Worm (Caenorhabditis elegans) whole organism, L2 larva: ENCODE data around the gene R12B2.13.

Source experiments
- C34F6.9 ChIP-seq: fragments of 150-350 bp; optimal IDR thresholded peaks from 2 replicates; lab custom pipeline; 2014; ENCODE audit warnings: missing biosample characterization, missing genetic modification characterization
- F13H6.1 ChIP-seq: sonication (generic microtip); optimal IDR thresholded peaks from 2 replicates; lab custom pipeline; 2016; ENCODE audit warnings: missing genetic modification characterization, missing compliant biosample characterization
- Y55F3AM.14 ChIP-seq: fragments of 200-800 bp; sonication (Bioruptor generic); optimal IDR thresholded peaks from 2 replicates; lab custom pipeline; 2018; ENCODE audit warnings: mild to moderate bottlenecking, missing genetic modification characterization, missing compliant biosample characterization
- ZK546.5 ChIP-seq: sonication (generic microtip); optimal IDR thresholded peaks from 2 replicates; lab custom pipeline; 2017; ENCODE audit warnings: missing biosample characterization, missing genetic modification characterization
- alr-1 ChIP-seq: fragments of 150-350 bp; optimal IDR thresholded peaks from 2 replicates; lab custom pipeline; 2014; ENCODE audit warnings: missing biosample characterization, missing genetic modification characterization
- blmp-1 ChIP-seq: sonication (generic microtip); optimal IDR thresholded peaks from 2 replicates; lab custom pipeline; 2017; ENCODE audit warnings: missing genetic modification characterization, mild to moderate bottlenecking, missing compliant biosample characterization, antibody characterized with exemption, moderate library complexity; ENCODE audit not compliant: insufficient read depth
- ceh-16 ChIP-seq: fragments of 150-350 bp; optimal IDR thresholded peaks from 2 replicates; lab custom pipeline; 2014; ENCODE audit warnings: missing biosample characterization, missing genetic modification characterization
- ceh-82 ChIP-seq: fragments of 150-350 bp; optimal IDR thresholded peaks from 2 replicates; lab custom pipeline; 2014; ENCODE audit warnings: missing biosample characterization, missing genetic modification characterization
- crh-2 ChIP-seq: sonication (generic microtip); optimal IDR thresholded peaks from 2 replicates; lab custom pipeline; 2017; ENCODE audit warnings: missing biosample characterization, missing genetic modification characterization
- egl-27 ChIP-seq: sonication (generic microtip); optimal IDR thresholded peaks from 3 replicates; lab custom pipeline; 2017; ENCODE audit warnings: missing biosample characterization, missing genetic modification reagents, missing genetic modification characterization
- elt-1 ChIP-seq: fragments of 150-350 bp; optimal IDR thresholded peaks from 2 replicates; lab custom pipeline; 2014; ENCODE audit warnings: missing biosample characterization, missing genetic modification characterization
- gmeb-1 ChIP-seq: fragments of 150-350 bp; optimal IDR thresholded peaks from 2 replicates; lab custom pipeline; 2014; ENCODE audit warnings: missing biosample characterization, missing genetic modification characterization
- mdl-1 ChIP-seq, 2 experiments: fragments of 150-350 bp in 1 of 2; sonication (generic microtip) in 1 of 2; optimal IDR thresholded peaks; 2 replicates each; lab custom pipeline; 2017; ENCODE audit warnings: missing biosample characterization in 2 of 2, missing genetic modification characterization in 2 of 2
- nhr-10 ChIP-seq: sonication (generic microtip); optimal IDR thresholded peaks from 2 replicates; lab custom pipeline; 2017; ENCODE audit warnings: missing biosample characterization, missing genetic modification characterization
- nhr-129 ChIP-seq: fragments of 150-350 bp; optimal IDR thresholded peaks from 2 replicates; lab custom pipeline; 2014; ENCODE audit warnings: missing biosample characterization, missing genetic modification characterization
- nhr-25 ChIP-seq: fragments of 150-350 bp; sonication (generic microtip); optimal IDR thresholded peaks from 3 replicates; lab custom pipeline; 2014; ENCODE audit warnings: missing biosample characterization, missing genetic modification characterization
- nhr-6 ChIP-seq: fragments of 150-350 bp; optimal IDR thresholded peaks from 2 replicates; lab custom pipeline; 2014; ENCODE audit warnings: missing biosample characterization, missing genetic modification characterization
- nhr-77 ChIP-seq: fragments of 150-350 bp; optimal IDR thresholded peaks from 2 replicates; lab custom pipeline; 2014; ENCODE audit warnings: missing biosample characterization, missing genetic modification characterization
- skn-1 ChIP-seq: sonication (generic microtip); optimal IDR thresholded peaks from 2 replicates; lab custom pipeline; 2017; ENCODE audit warnings: missing biosample characterization, missing genetic modification characterization
- sma-3 ChIP-seq: sonication (generic microtip); optimal IDR thresholded peaks from 2 replicates; lab custom pipeline; 2016; ENCODE audit warnings: missing genetic modification reagents, missing genetic modification characterization, missing compliant biosample characterization
- snpc-4 ChIP-seq: fragments of 150-350 bp; optimal IDR thresholded peaks from 2 replicates; lab custom pipeline; 2014; ENCODE audit warnings: missing biosample characterization, missing genetic modification characterization
- unc-62 ChIP-seq: fragments of 150-350 bp; optimal IDR thresholded peaks from 2 replicates; lab custom pipeline; 2014; ENCODE audit warnings: missing biosample characterization, missing genetic modification reagents, missing genetic modification characterization

R12B2.13 gene

ce11 chrIII:5785273-5785929 is 47.9 kb downstream of the R12B2.13 start, which contains the start of gene Y37B11A.3 (continued):
- TF ChIP-seq skn-1 (tag; lab: Kevin White, UChicago), result no peak
- TF ChIP-seq egl-27 (tag; lab: Kevin White, UChicago), result peak; percentile 27
- peak; percentile 84 for TF ChIP-seq gmeb-1 (tag; lab: Kevin White, UChicago)
- no peak for TF ChIP-seq elt-1 (tag; lab: Kevin White, UChicago)
- peak; percentile 19 for TF ChIP-seq blmp-1 (tag; lab: Kevin White, UChicago)
- TF ChIP-seq Y55F3AM.14 (GFP tag; lab: Kevin White, UChicago), result no peak
- TF ChIP-seq unc-62, result no peak
- peak; percentile 84 for TF ChIP-seq C34F6.9
- TF ChIP-seq ceh-16 (tag; lab: Kevin White, UChicago), result no peak
- TF ChIP-seq snpc-4 (tag; lab: Kevin White, UChicago), result peak; percentile 15
- TF ChIP-seq ceh-82 (tag; lab: Kevin White, UChicago), result peak; percentile 7
- no peak for TF ChIP-seq alr-1 (tag; lab: Kevin White, UChicago)
- TF ChIP-seq F13H6.1 (tag; lab: Kevin White, UChicago), result peak; percentile 61
- no peak for TF ChIP-seq ZK546.5
- TF ChIP-seq nhr-6 (tag; lab: Kevin White, UChicago), result no peak
- TF ChIP-seq crh-2 (tag; lab: Kevin White, UChicago), result peak; percentile 63
- no peak for TF ChIP-seq nhr-77 (tag; lab: Kevin White, UChicago)
- no peak for TF ChIP-seq nhr-10 (tag; lab: Kevin White, UChicago)
- peak; percentile 71 for TF ChIP-seq nhr-129
- TF ChIP-seq nhr-25 (tag; lab: Kevin White, UChicago), result peak; percentile 76
- TF ChIP-seq mdl-1 (tag; optimal IDR thresholded peaks at IDR 0.05; lab: Kevin White, UChicago), result no peak
- TF ChIP-seq sma-3 (GFP tag; lab: Kevin White, UChicago), result peak; percentile 81
